Worm (Caenorhabditis elegans): Measurements from ENCODE around the gene try-1.
A peak's percentile ranks its signal among the peaks of the same experiment; 100 is the strongest.
"Not testable (repeated sequence)": the region's sequence is repeated elsewhere in the genome, so short reads cannot be mapped to it uniquely, and the experiment has no call there.

Gene try-1

ce11 chrII:4935518-4935917 is 13.8 kb downstream of the try-1 start, which contains the start of gene ZK546.5:
ZK546.5 (plus strand) TSS chrII:4935818.
- TF ChIP-seq ceh-82 (tag; optimal IDR thresholded peaks at IDR 0.05) = no peak
- no peak for TF ChIP-seq tlp-1 (tag; optimal IDR thresholded peaks at IDR 0.05)
- peak in 1 of 2 experiments; percentile 36 for TF ChIP-seq lsy-2 (tag; optimal IDR thresholded peaks at IDR 0.05)
- TF ChIP-seq lin-14 (GFP tag; optimal IDR thresholded peaks at IDR 0.05) = no peak
- TF ChIP-seq efl-1 (optimal IDR thresholded peaks at IDR 0.05) = peak; percentile 10 to 33
- peak in 1 of 2 experiments; percentile 23 for TF ChIP-seq efl-1 (GFP tag; optimal IDR thresholded peaks at IDR 0.05 in 1 of 2)
- TF ChIP-seq dpl-1 (GFP tag; optimal IDR thresholded peaks at IDR 0.05) = peak in 1 of 3 experiments; percentile 16
- TF ChIP-seq lir-3 (tag; optimal IDR thresholded peaks at IDR 0.05; ENCODE audit: poor library complexity) = no peak
- TF ChIP-seq lin-35 (GFP tag; optimal IDR thresholded peaks at IDR 0.05) = peak in 1 of 2 experiments; percentile 29

ce11 chrII:4934954-4935353 is 14.4 kb downstream of the try-1 start, which contains the start of gene gst-30:
gst-30 (minus strand) TSS chrII:4935054.
- TF ChIP-seq skn-1 (tag; optimal IDR thresholded peaks at IDR 0.05) (peak; percentile 35), alr-1 (tag; optimal IDR thresholded peaks at IDR 0.05; ENCODE audit: borderline replicate concordance) (no peak)

ce11 chrII:4932727-4933126 is 16.6 kb downstream of the try-1 start, which contains the start of gene msp-152:
msp-152 (plus strand) TSS chrII:4933027.
- TF ChIP-seq lin-14 (GFP tag; optimal IDR thresholded peaks at IDR 0.05); C16A3.4 (tag; optimal IDR thresholded peaks at IDR 0.05); nhr-85 (tag): not testable (repeated sequence)

ce11 chrII:4931286-4931685 is 18.0 kb downstream of the try-1 start:
- TF ChIP-seq sptf-1 (tag; optimal IDR thresholded peaks at IDR 0.05) = no peak
- no peak for TF ChIP-seq snpc-4 (tag; optimal IDR thresholded peaks at IDR 0.05)
- no peak for TF ChIP-seq ztf-4 (tag; optimal IDR thresholded peaks at IDR 0.05)

ce11 chrII:4925198-4925764 is 24.0 kb downstream of the try-1 start, which contains the start of gene aagr-2:
aagr-2 (minus strand) TSS chrII:4925248.
- TF ChIP-seq pax-3 (tag; optimal IDR thresholded peaks at IDR 0.05) (peak; percentile 13), efl-1 (optimal IDR thresholded peaks at IDR 0.05) (no peak), efl-1 (GFP tag; optimal IDR thresholded peaks at IDR 0.05 in 1 of 2) (peak in 1 of 2 experiments; percentile 85), pqm-1 (tag; optimal IDR thresholded peaks at IDR 0.05) (peak; percentile 67), nhr-90 (tag; optimal IDR thresholded peaks at IDR 0.05; ENCODE audit: poor library complexity) (peak; percentile 51), dpl-1 (GFP tag; optimal IDR thresholded peaks at IDR 0.05) (no peak), C34B4.2 (tag; optimal IDR thresholded peaks at IDR 0.05) (no peak), C04F5.9 (tag; optimal IDR thresholded peaks at IDR 0.05) (no peak), nhr-20 (tag; optimal IDR thresholded peaks at IDR 0.05) (peak; percentile 37), nhr-71 (tag; optimal IDR thresholded peaks at IDR 0.05) (peak; percentile 36), sox-4 (tag; optimal IDR thresholded peaks at IDR 0.05) (no peak), elt-2 (tag; optimal IDR thresholded peaks at IDR 0.05) (peak; percentile 100), jun-1 (tag; optimal IDR thresholded peaks at IDR 0.05) (peak; percentile 19), lin-35 (GFP tag; optimal IDR thresholded peaks at IDR 0.05) (peak in 1 of 2 experiments; percentile 60), mdl-1 (tag; optimal IDR thresholded peaks at IDR 0.05) (peak in 1 of 2 experiments; percentile 74)

ce11 chrII:4924729-4925128 is 24.6 kb downstream of the try-1 start:
- TF ChIP-seq aly-2 (tag; optimal IDR thresholded peaks at IDR 0.05) (no peak), zag-1 (tag; optimal IDR thresholded peaks at IDR 0.05) (no peak), aha-1 (tag; optimal IDR thresholded peaks at IDR 0.05) (no peak), ceh-90 (tag; optimal IDR thresholded peaks at IDR 0.05) (no peak), ceh-8 (GFP tag; optimal IDR thresholded peaks at IDR 0.05) (no peak), nhr-76 (tag; optimal IDR thresholded peaks at IDR 0.05) (no peak), fkh-4 (tag; optimal IDR thresholded peaks at IDR 0.05; ENCODE audit: borderline replicate concordance) (no peak), lin-35 (GFP tag; optimal IDR thresholded peaks at IDR 0.05) (no peak), vab-15 (tag; optimal IDR thresholded peaks at IDR 0.05) (no peak)

Data from whole organism, L1 larva.